Worm (Caenorhabditis elegans) whole organism, L4 larva: ENCODE results near the gene taf-13.

Source experiments
- ZK546.5 ChIP-seq, 2 experiments: sonication (generic microtip); optimal IDR thresholded peaks; 2 replicates each; lab custom pipeline; 2017; ENCODE audit warnings: missing biosample characterization in 2 of 2, missing genetic modification characterization in 2 of 2
- nhr-102 ChIP-seq: sonication (generic microtip); optimal IDR thresholded peaks from 2 replicates; lab custom pipeline; 2016; ENCODE audit warnings: mild to moderate bottlenecking, missing genetic modification characterization, moderate library complexity, missing compliant biosample characterization
- nhr-11 ChIP-seq: fragments of 150-350 bp; optimal IDR thresholded peaks from 2 replicates; lab custom pipeline; 2014; ENCODE audit warnings: missing biosample characterization, missing genetic modification characterization
- unc-39 ChIP-seq: sonication (generic microtip); optimal IDR thresholded peaks from 2 replicates; lab custom pipeline; 2017; ENCODE audit warnings: missing biosample characterization, missing genetic modification characterization

- TF ChIP-seq nhr-102 (tag; lab: Kevin White, UChicago) (no peak), unc-39 (tag; lab: Kevin White, UChicago) (no peak), ZK546.5 (tag; optimal IDR thresholded peaks at IDR 0.05; lab: Kevin White, UChicago) (no peak), nhr-11 (tag; lab: Kevin White, UChicago) (peak; percentile 75)
Observed at ce11 chrII:10569498-10569897, 35.9 kb downstream of the taf-13 start.
